Worm (Caenorhabditis elegans): ENCODE measurements around the gene mlc-3.

- TF ChIP-seq snpc-4 (tag; optimal IDR thresholded peaks at IDR 0.05) = no peak
- no peak for TF ChIP-seq elt-3 (tag; optimal IDR thresholded peaks at IDR 0.05)
- TF ChIP-seq ama-1 (optimal IDR thresholded peaks at IDR 0.05) = no peak
- no peak for TF ChIP-seq nhr-23 (tag; optimal IDR thresholded peaks at IDR 0.05)
- no peak for TF ChIP-seq aly-2 (tag; optimal IDR thresholded peaks at IDR 0.05)
- no peak for TF ChIP-seq nhr-77 (tag; optimal IDR thresholded peaks at IDR 0.05)
- no peak for TF ChIP-seq nhr-11 (tag; optimal IDR thresholded peaks at IDR 0.05)
- no peak for TF ChIP-seq ceh-82 (tag; optimal IDR thresholded peaks at IDR 0.05)
- TF ChIP-seq mab-5 (tag; optimal IDR thresholded peaks at IDR 0.05) = no peak
- TF ChIP-seq ZK546.5 (tag; optimal IDR thresholded peaks at IDR 0.05) = no peak
- TF ChIP-seq lin-13 (GFP tag; optimal IDR thresholded peaks at IDR 0.05) = no peak
- TF ChIP-seq unc-39 (tag; optimal IDR thresholded peaks at IDR 0.05) = no peak
These were observed 21.0 kb upstream of the mlc-3 start, which contains the start of gene D1044.1 for ce11 chrIII:5543727-5544345.
